Fruit fly (Drosophila melanogaster) whole organism, wandering third instar larva: ENCODE measurements around the gene mtsh.

Experiments used
- Abd-B ChIP-seq: fragments of >200 bp; optimal IDR thresholded peaks from 2 replicates; lab custom pipeline; 2017; ENCODE audit warnings: missing biosample characterization, missing genetic modification characterization
- CG32264 ChIP-seq: fragments of 200-800 bp; sonication (Bioruptor generic); optimal IDR thresholded peaks from 2 replicates; lab custom pipeline; 2016; ENCODE audit warnings: missing biosample characterization, missing genetic modification characterization
- CG9705 ChIP-seq: fragments of 200-800 bp; sonication (Bioruptor generic); optimal IDR thresholded peaks from 2 replicates; lab custom pipeline; 2018; ENCODE audit warnings: missing biosample characterization, mild to moderate bottlenecking, missing genetic modification characterization
- CrebA ChIP-seq: fragments of 200-800 bp; sonication (Bioruptor generic); optimal IDR thresholded peaks from 2 replicates; lab custom pipeline; 2016; ENCODE audit warnings: missing biosample characterization, mild to moderate bottlenecking, missing genetic modification characterization, borderline replicate concordance
- Dfd ChIP-seq: fragments of >200 bp; optimal IDR thresholded peaks from 2 replicates; lab custom pipeline; 2017; ENCODE audit warnings: missing biosample characterization, missing genetic modification characterization
- Dif ChIP-seq: fragments of 200-275, 200-300 bp; sonication (Bioruptor generic); optimal IDR thresholded peaks from 2 replicates; lab custom pipeline; 2018; ENCODE audit warnings: missing biosample characterization, missing genetic modification characterization; ENCODE audit not compliant: partially characterized antibody
- GATAd ChIP-seq: sonication (Bioruptor generic); optimal IDR thresholded peaks from 2 replicates; lab custom pipeline; 2016; ENCODE audit warnings: missing biosample characterization, missing genetic modification characterization
- HLH106 ChIP-seq: fragments of 200-800 bp; optimal IDR thresholded peaks from 3 replicates; lab custom pipeline; 2019; ENCODE audit warnings: missing biosample characterization, mild to moderate bottlenecking, missing genetic modification characterization, moderate library complexity
- Hnf4 ChIP-seq: fragments of 200-800 bp; sonication (Bioruptor generic); optimal IDR thresholded peaks from 2 replicates; lab custom pipeline; 2016; ENCODE audit warnings: missing biosample characterization, mild to moderate bottlenecking, missing genetic modification characterization
- Hr78 ChIP-seq: fragments of >200 bp; optimal IDR thresholded peaks from 2 replicates; lab custom pipeline; 2017; ENCODE audit warnings: missing biosample characterization, missing genetic modification characterization
- Hr83 ChIP-seq: fragments of 200-300 bp; sonication (Bioruptor generic); optimal IDR thresholded peaks from 2 replicates; lab custom pipeline; 2016; ENCODE audit warnings: missing biosample characterization, mild to moderate bottlenecking, missing genetic modification characterization, moderate library complexity; ENCODE audit not compliant: poor library complexity, severe bottlenecking
- Jra ChIP-seq: sonication (Bioruptor generic); optimal IDR thresholded peaks from 2 replicates; lab custom pipeline; 2016; ENCODE audit warnings: missing biosample characterization, missing genetic modification characterization
- Mio ChIP-seq: sonication (Bioruptor generic); optimal IDR thresholded peaks from 2 replicates; lab custom pipeline; 2016; ENCODE audit warnings: missing biosample characterization, missing genetic modification characterization
- Myc ChIP-seq: fragments of >200 bp; optimal IDR thresholded peaks from 2 replicates; lab custom pipeline; 2017
- N ChIP-seq: fragments of >200 bp; optimal IDR thresholded peaks from 2 replicates; lab custom pipeline; 2018; ENCODE audit warnings: missing biosample characterization, missing external identifiers, missing genetic modification characterization
- Rel ChIP-seq, 2 experiments: fragments of 200-800 bp; sonication (Bioruptor generic) in 1 of 2; optimal IDR thresholded peaks; 2 replicates in 1 of 2; 3 replicates in 1 of 2; lab custom pipeline; 2016 to 2019; ENCODE audit warnings: mild to moderate bottlenecking in 2 of 2, missing biosample characterization in 2 of 2, missing genetic modification characterization in 2 of 2, moderate library complexity in 1 of 2
- Vsx2 ChIP-seq: fragments of 200-300, 225-300 bp; sonication (Bioruptor generic); optimal IDR thresholded peaks from 2 replicates; lab custom pipeline; 2018; ENCODE audit warnings: missing biosample characterization, missing genetic modification characterization; ENCODE audit not compliant: partially characterized antibody
- br ChIP-seq: fragments of 200-800 bp; sonication (Bioruptor generic); optimal IDR thresholded peaks from 2 replicates; lab custom pipeline; 2016; ENCODE audit warnings: missing biosample characterization, missing genetic modification characterization
- brk ChIP-seq: fragments of 200-800 bp; sonication (Bioruptor generic); optimal IDR thresholded peaks from 2 replicates; lab custom pipeline; 2016; ENCODE audit warnings: missing biosample characterization, mild to moderate bottlenecking, missing genetic modification characterization
- dl ChIP-seq, 2 experiments: fragments of 175-275, 200-275 bp in 1 of 2; fragments of 200-275 bp in 1 of 2; sonication (Bioruptor generic); optimal IDR thresholded peaks; lab custom pipeline; 2018; ENCODE audit warnings: mild to moderate bottlenecking in 2 of 2, missing biosample characterization in 2 of 2, missing genetic modification characterization in 2 of 2, moderate library complexity in 2 of 2; ENCODE audit not compliant: partially characterized antibody in 2 of 2, insufficient read depth in 1 of 2
- dmrt93B ChIP-seq: fragments of 200-800 bp; sonication (Bioruptor generic); optimal IDR thresholded peaks from 2 replicates; lab custom pipeline; 2018; ENCODE audit warnings: missing biosample characterization, mild to moderate bottlenecking, missing genetic modification characterization
- dsf ChIP-seq: sonication (Bioruptor generic); optimal IDR thresholded peaks from 2 replicates; lab custom pipeline; 2016; ENCODE audit warnings: missing biosample characterization, missing genetic modification characterization, borderline replicate concordance
- ey ChIP-seq: fragments of 200-800 bp; sonication (Bioruptor generic); optimal IDR thresholded peaks from 2 replicates; lab custom pipeline; 2016; ENCODE audit warnings: missing biosample characterization, missing genetic modification characterization
- foxo ChIP-seq, 2 experiments: fragments of 200-800 bp; sonication (Bioruptor generic); optimal IDR thresholded peaks; 2 replicates in 1 of 2; 3 replicates in 1 of 2; lab custom pipeline; 2016 to 2017; ENCODE audit warnings: missing biosample characterization in 2 of 2, missing genetic modification characterization in 2 of 2
- fru ChIP-seq: fragments of 200-800 bp; sonication (Bioruptor generic); optimal IDR thresholded peaks from 3 replicates; lab custom pipeline; 2016; ENCODE audit warnings: missing biosample characterization, mild to moderate bottlenecking, missing genetic modification characterization
- h ChIP-seq: fragments of 200-800 bp; sonication (Bioruptor generic); optimal IDR thresholded peaks from 3 replicates; lab custom pipeline; 2016; ENCODE audit warnings: missing biosample characterization, mild to moderate bottlenecking, missing genetic modification characterization
- lola ChIP-seq: fragments of >200 bp; optimal IDR thresholded peaks from 2 replicates; lab custom pipeline; 2017; ENCODE audit warnings: missing biosample characterization, missing genetic modification characterization
- pan ChIP-seq: fragments of >200 bp; optimal IDR thresholded peaks from 2 replicates; lab custom pipeline; 2017
- psq ChIP-seq: fragments of 200-800 bp; sonication (Bioruptor generic); optimal IDR thresholded peaks from 3 replicates; lab custom pipeline; 2017; ENCODE audit warnings: missing biosample characterization, mild to moderate bottlenecking, missing genetic modification characterization, moderate library complexity
- rgr ChIP-seq: fragments of 200-800 bp; sonication (Bioruptor generic); optimal IDR thresholded peaks from 3 replicates; lab custom pipeline; 2016; ENCODE audit warnings: missing biosample characterization, mild to moderate bottlenecking, missing genetic modification characterization
- sage ChIP-seq: fragments of 200-800 bp; sonication (Bioruptor generic); optimal IDR thresholded peaks from 2 replicates; lab custom pipeline; 2016; ENCODE audit warnings: missing biosample characterization, mild to moderate bottlenecking, missing genetic modification characterization
- sv ChIP-seq: fragments of 200-800 bp; sonication (Bioruptor generic); optimal IDR thresholded peaks from 3 replicates; lab custom pipeline; 2016; ENCODE audit warnings: missing biosample characterization, missing genetic modification characterization
- tai ChIP-seq: sonication (Bioruptor generic); optimal IDR thresholded peaks from 2 replicates; lab custom pipeline; 2016; ENCODE audit warnings: missing biosample characterization, missing genetic modification characterization
- usp ChIP-seq: fragments of >200 bp; optimal IDR thresholded peaks from 2 replicates; lab custom pipeline; 2017; ENCODE audit warnings: missing biosample characterization, missing genetic modification characterization
- woc ChIP-seq: sonication (Bioruptor generic); optimal IDR thresholded peaks from 2 replicates; lab custom pipeline; 2016; ENCODE audit warnings: missing biosample characterization, mild to moderate bottlenecking, missing genetic modification characterization

mtsh gene

DNA sequence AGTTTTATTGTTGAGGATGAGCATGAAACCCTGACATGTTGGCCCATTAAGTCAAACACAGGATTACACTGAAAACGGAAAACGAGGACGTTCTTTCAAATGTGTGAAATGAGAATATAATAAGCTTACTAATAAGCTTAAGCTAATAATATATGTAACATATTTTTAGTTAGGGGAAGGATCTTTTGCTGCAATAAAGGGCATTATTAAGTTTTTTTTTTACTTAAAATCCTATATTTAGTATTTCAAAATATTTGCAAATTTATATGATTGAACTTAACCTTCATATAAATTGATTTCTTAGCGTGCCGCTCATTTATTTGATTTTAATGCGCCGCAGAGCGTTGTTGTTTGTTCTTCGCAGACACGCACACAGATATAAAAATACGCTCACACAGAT, 13.5 kb upstream of the mtsh start:
- TF ChIP-seq Dfd (GFP tag; lab: Kevin White, UChicago) (no peak), dsf (no peak), Hr83 (GFP tag; lab: Kevin White, UChicago) (no peak), Myc (no peak), sv (no peak)

DNA sequence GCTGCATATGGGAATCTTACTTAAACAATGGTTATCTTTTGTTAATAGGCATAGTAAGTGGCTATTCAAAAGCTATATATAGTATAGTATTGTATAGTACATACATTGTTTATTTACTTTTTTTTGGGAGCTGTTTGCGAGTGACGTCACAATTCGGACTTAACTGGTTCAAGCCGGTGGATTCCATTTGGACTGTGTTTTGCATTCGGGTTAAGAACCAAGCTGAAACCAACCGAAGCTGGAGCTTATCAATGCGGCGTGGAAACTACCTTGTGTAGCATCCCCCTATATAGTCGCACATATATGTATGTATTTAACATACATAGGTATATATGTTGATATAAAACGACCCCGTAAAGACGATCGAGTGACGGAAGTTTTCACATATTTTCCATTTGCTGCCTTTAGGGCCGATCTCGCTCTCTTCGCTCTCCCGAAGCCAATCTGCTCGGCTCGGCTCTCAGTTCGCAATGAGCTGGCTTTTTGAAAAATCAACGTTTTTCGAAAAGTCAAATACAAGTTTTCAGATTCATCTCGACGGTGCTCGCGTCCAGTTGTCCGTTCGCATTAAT, 8.9 kb upstream of the mtsh start:
- no peak for TF ChIP-seq ey (GFP tag; lab: Kevin White, UChicago)
- TF ChIP-seq fru = no peak
- TF ChIP-seq GATAd (GFP tag; lab: Kevin White, UChicago) = no peak
- TF ChIP-seq pan (lab: Kevin White, UChicago) = no peak
- TF ChIP-seq dl (GFP tag; optimal IDR thresholded peaks at IDR 0.05; lab: Kevin White, UChicago; ENCODE audit: insufficient read depth in 1 of 2, partially characterized antibody in 2 of 2) = no peak

DNA sequence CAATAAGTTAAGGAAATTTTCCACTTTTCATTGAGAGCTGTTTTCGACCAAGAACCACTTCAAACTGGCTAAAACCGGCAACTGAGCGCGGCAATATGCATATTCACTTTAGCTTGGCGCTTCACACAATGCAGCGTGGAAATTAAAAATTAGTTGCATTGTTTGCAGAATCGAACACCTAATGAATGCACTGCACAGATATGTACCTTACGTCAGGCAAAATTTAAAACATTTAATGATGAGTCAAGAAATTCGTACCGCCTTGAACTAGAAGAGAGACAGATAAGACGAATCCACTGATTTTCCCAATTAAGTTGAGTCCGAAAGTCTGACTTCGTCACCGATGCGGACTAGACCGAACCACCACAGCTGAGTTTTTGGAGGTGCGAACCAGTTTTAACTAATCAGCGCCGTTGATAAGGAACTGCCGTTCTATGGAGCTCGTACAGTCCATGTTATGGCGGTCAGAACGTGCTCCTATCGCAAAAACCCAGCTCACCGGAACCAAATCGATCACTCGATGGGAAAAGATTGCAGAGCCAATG, 8.1 kb upstream of the mtsh start:
- TF ChIP-seq N (GFP tag; lab: Kevin White, UChicago) (no peak), Mio (no peak), Hr83 (GFP tag; lab: Kevin White, UChicago) (no peak), Hr78 (no peak), CG32264 (GFP tag; lab: Kevin White, UChicago) (no peak), psq (GFP tag; lab: Kevin White, UChicago) (no peak), GATAd (GFP tag; lab: Kevin White, UChicago) (no peak), rgr (GFP tag; lab: Kevin White, UChicago) (no peak), Rel (GFP tag; optimal IDR thresholded peaks at IDR 0.05; lab: Kevin White, UChicago) (no peak), Rel (tag; optimal IDR thresholded peaks at IDR 0.05; lab: Kevin White, UChicago) (no peak), tai (no peak), CrebA (GFP tag; lab: Kevin White, UChicago) (no peak), dmrt93B (GFP tag; lab: Kevin White, UChicago) (no peak)
- TF ChIP-seq, all 38 proteins: peak for 0

DNA sequence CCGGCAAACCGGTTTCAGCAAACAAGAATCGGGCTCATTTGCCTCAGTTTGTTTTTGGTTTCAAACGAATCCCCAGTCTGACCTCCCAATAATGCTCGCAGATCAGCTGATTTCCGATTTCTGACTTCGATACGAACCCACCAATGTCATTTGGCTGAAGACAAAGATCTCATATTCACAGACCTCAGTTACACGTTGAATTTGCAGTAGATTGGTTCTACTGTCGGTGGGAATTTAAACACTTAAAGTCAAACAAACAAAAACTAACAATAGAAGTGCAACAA, 7.5 kb upstream of the mtsh start, which contains the start of gene CG14275:
Gene CG14275, plus strand, starts transcription at position 185 of the 284 bp plus-strand sequence.
- TF ChIP-seq Jra (GFP tag; lab: Kevin White, UChicago) (no peak), Dfd (GFP tag; lab: Kevin White, UChicago) (no peak), lola (GFP tag; lab: Kevin White, UChicago) (no peak)

DNA sequence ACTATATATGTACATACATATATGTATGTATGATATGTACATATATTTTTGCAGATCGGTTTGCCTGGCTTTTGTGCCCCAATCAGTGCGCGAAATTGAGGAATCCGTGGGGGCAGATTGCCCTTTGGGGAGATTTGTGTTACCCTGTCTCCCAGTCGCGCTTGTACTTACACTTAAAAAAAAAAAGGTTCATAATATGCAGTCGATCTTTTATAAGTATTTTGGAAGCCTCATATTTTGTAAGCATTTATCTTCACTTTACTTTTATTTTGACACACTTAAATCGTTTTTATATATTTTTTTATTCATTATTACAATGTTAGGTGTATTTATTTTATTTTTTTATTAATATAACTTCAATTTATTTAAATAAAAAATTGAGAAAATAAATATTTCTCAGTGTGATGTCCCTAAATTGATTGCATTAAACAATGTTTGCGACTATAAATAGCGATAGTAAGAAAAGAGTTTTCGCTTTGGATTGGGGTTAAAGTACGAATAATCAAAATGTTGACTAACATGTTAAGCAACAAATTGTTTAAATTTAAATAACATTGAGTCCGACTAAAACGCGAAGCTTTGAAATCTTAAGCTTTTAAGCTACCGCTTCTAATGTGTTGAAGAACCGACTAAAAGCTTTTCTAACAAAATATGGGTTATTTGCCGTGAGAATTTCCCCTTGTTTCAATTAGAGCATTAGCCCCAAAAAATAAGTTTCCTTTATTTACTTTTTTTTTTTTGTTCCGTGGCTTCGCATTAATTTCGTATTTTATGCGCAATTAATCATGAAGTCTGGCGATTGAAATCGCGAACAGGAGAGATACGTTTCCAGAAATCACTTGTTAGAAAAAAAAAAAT, 6.9 kb upstream of the mtsh start:
- TF ChIP-seq fru = peak; percentile 19
- no peak for TF ChIP-seq CG9705 (GFP tag; lab: Kevin White, UChicago)
- peak; percentile 14 for TF ChIP-seq br (GFP tag; lab: Kevin White, UChicago)
- no peak for TF ChIP-seq Dfd (GFP tag; lab: Kevin White, UChicago)
- no peak for TF ChIP-seq Rel (GFP tag; optimal IDR thresholded peaks at IDR 0.05; lab: Kevin White, UChicago)
- TF ChIP-seq Rel (tag; optimal IDR thresholded peaks at IDR 0.05; lab: Kevin White, UChicago) = no peak
- TF ChIP-seq Hr83 (GFP tag; lab: Kevin White, UChicago) = no peak
- no peak for TF ChIP-seq sage (GFP tag; lab: Kevin White, UChicago)
- no peak for TF ChIP-seq Abd-B (GFP tag; lab: Kevin White, UChicago)
- TF ChIP-seq psq (GFP tag; lab: Kevin White, UChicago) = peak; percentile 50
- no peak for TF ChIP-seq Mio
- no peak for TF ChIP-seq GATAd (GFP tag; lab: Kevin White, UChicago)
- TF ChIP-seq brk (GFP tag; lab: Kevin White, UChicago) = no peak
- no peak for TF ChIP-seq dmrt93B (GFP tag; lab: Kevin White, UChicago)
- no peak for TF ChIP-seq Jra (GFP tag; lab: Kevin White, UChicago)
- TF ChIP-seq usp (GFP tag; lab: Kevin White, UChicago) = no peak
- TF ChIP-seq dsf = no peak
- TF ChIP-seq N (GFP tag; lab: Kevin White, UChicago) = no peak
- TF ChIP-seq h (GFP tag; lab: Kevin White, UChicago) = peak; percentile 7
- TF ChIP-seq lola (GFP tag; lab: Kevin White, UChicago) = no peak
- no peak for TF ChIP-seq ey (GFP tag; lab: Kevin White, UChicago)
- no peak for TF ChIP-seq tai
- no peak for TF ChIP-seq CG32264 (GFP tag; lab: Kevin White, UChicago)
- peak; percentile 42 for TF ChIP-seq HLH106 (tag; lab: Kevin White, UChicago)
- no peak for TF ChIP-seq Dif (GFP tag; lab: Kevin White, UChicago)
- no peak for TF ChIP-seq Vsx2
- peak; percentile 58 for TF ChIP-seq Myc
- TF ChIP-seq foxo (GFP tag; optimal IDR thresholded peaks at IDR 0.05; lab: Kevin White, UChicago) = peak in 1 of 2 experiments; percentile 55
- TF ChIP-seq Hr78 = no peak
- TF ChIP-seq CrebA (GFP tag; lab: Kevin White, UChicago) = peak; percentile 39
- TF ChIP-seq Hnf4 (GFP tag; lab: Kevin White, UChicago) = no peak
- no peak for TF ChIP-seq woc
- peak; percentile 47 for TF ChIP-seq rgr (GFP tag; lab: Kevin White, UChicago)
- no peak for TF ChIP-seq sv
- TF ChIP-seq dl (GFP tag; optimal IDR thresholded peaks at IDR 0.05; lab: Kevin White, UChicago; ENCODE audit: insufficient read depth in 1 of 2, partially characterized antibody in 2 of 2) = no peak
